Fruit fly (Drosophila melanogaster): ENCODE measurements around the gene eg.

Gene eg

dm6 chr3L:21832203-21833160 is 24.0 kb downstream of the eg start, which contains the start of the genes CG7148 and Nopp140 (continued):
- peak; percentile 62 for TF ChIP-seq D19A (tag; optimal IDR thresholded peaks at IDR 0.05)
- TF ChIP-seq CG17612 (GFP tag; IDR thresholded peaks at IDR 0.05): peak; percentile 65; the same call in 1 of the 2 replicates
- TF ChIP-seq Mrtf (GFP tag; IDR thresholded peaks at IDR 0.05): peak; percentile 40; the same call in 1 of the 3 replicates
- peak; percentile 47 for TF ChIP-seq CG1233 (GFP tag; optimal IDR thresholded peaks at IDR 0.05)
- TF ChIP-seq Hr3 (GFP tag; optimal IDR thresholded peaks at IDR 0.05): peak; percentile 59
- no peak for TF ChIP-seq Jarid2 (GFP tag; optimal IDR thresholded peaks at IDR 0.05)
- TF ChIP-seq CG32767 (GFP tag; IDR thresholded peaks at IDR 0.05): peak; percentile 41; the same call in 1 of the 2 replicates
- peak; percentile 71; the same call in 2 of the 3 replicates for TF ChIP-seq zfh1 (GFP tag; IDR thresholded peaks at IDR 0.05)
- TF ChIP-seq CG3847 (GFP tag; IDR thresholded peaks at IDR 0.05): peak; percentile 91
- TF ChIP-seq Elba2 (GFP tag; optimal IDR thresholded peaks at IDR 0.05): no peak
- TF ChIP-seq ERR (GFP tag; optimal IDR thresholded peaks at IDR 0.05): peak; percentile 34
- no peak for TF ChIP-seq CG15479 (GFP tag; optimal IDR thresholded peaks at IDR 0.05)
- TF ChIP-seq dm (GFP tag; optimal IDR thresholded peaks at IDR 0.05): peak; percentile 100
- peak; percentile 71 for TF ChIP-seq ind (GFP tag; optimal IDR thresholded peaks at IDR 0.05)
- peak; percentile 38 for TF ChIP-seq fd96Cb (tag; optimal IDR thresholded peaks at IDR 0.05)
- peak; percentile 82 for TF ChIP-seq ken (GFP tag; IDR thresholded peaks at IDR 0.05)
- TF ChIP-seq CG12769 (tag; optimal IDR thresholded peaks at IDR 0.05): peak; percentile 79
- TF ChIP-seq Dp (GFP tag; optimal IDR thresholded peaks at IDR 0.05): peak; percentile 34
- TF ChIP-seq CG14014 (GFP tag; IDR thresholded peaks at IDR 0.05): 0 out of 2 replicates have a peak, but pooled peaks have one; percentile 37
- TF ChIP-seq ara (GFP tag; IDR thresholded peaks at IDR 0.05): 0 out of 2 replicates have a peak, but pooled peaks have one; percentile 41
- TF ChIP-seq seq (GFP tag; IDR thresholded peaks at IDR 0.05): no peak
- peak; percentile 32 for TF ChIP-seq Oli (tag; optimal IDR thresholded peaks at IDR 0.05)
- no peak for TF ChIP-seq run (tag; optimal IDR thresholded peaks at IDR 0.05)
- TF ChIP-seq tin (GFP tag; optimal IDR thresholded peaks at IDR 0.05): peak; percentile 71
- peak; percentile 71 for TF ChIP-seq sd (tag; optimal IDR thresholded peaks at IDR 0.05)
- TF ChIP-seq CG9727 (GFP tag; optimal IDR thresholded peaks at IDR 0.05): peak; percentile 49
- 0 out of 3 replicates have a peak, but pooled peaks have one; percentile 24 for TF ChIP-seq CG11695 (GFP tag; IDR thresholded peaks at IDR 0.05)
- TF ChIP-seq Sox102F (GFP tag; optimal IDR thresholded peaks at IDR 0.05): peak; percentile 63
- no peak for TF ChIP-seq hth (optimal IDR thresholded peaks at IDR 0.05)
- 0 out of 3 replicates have a peak, but pooled peaks have one; percentile 48 for TF ChIP-seq gce (GFP tag; IDR thresholded peaks at IDR 0.05)
- no peak for TF ChIP-seq CG7745 (tag; optimal IDR thresholded peaks at IDR 0.05)
- no peak for TF ChIP-seq CG10431 (GFP tag; optimal IDR thresholded peaks at IDR 0.05)
- peak; percentile 44 for TF ChIP-seq esg (GFP tag; conservative IDR thresholded peaks at IDR 0.05)
- no peak for TF ChIP-seq CG16863 (GFP tag; optimal IDR thresholded peaks at IDR 0.05)
- peak; percentile 91 for TF ChIP-seq pzg (GFP tag; optimal IDR thresholded peaks at IDR 0.05)
- TF ChIP-seq fd102C (GFP tag; optimal IDR thresholded peaks at IDR 0.05): no peak
- no peak for TF ChIP-seq ham (GFP tag; IDR thresholded peaks at IDR 0.05)
- peak; percentile 49 for TF ChIP-seq CG18764 (GFP tag; optimal IDR thresholded peaks at IDR 0.05)
- TF ChIP-seq CG12391 (tag; optimal IDR thresholded peaks at IDR 0.05): peak; percentile 71
- TF ChIP-seq twi (tag; optimal IDR thresholded peaks at IDR 0.05): peak; percentile 64
- TF ChIP-seq D (optimal IDR thresholded peaks at IDR 0.05): no peak
- peak; percentile 25 for TF ChIP-seq D (GFP tag; optimal IDR thresholded peaks at IDR 0.05)
- TF ChIP-seq gro (GFP tag; optimal IDR thresholded peaks at IDR 0.05): peak; percentile 24
- TF ChIP-seq cas (GFP tag; IDR thresholded peaks at IDR 0.05): peak; percentile 75
- TF ChIP-seq zf30C (GFP tag; optimal IDR thresholded peaks at IDR 0.05): no peak
- peak; percentile 12 for TF ChIP-seq crc (GFP tag; optimal IDR thresholded peaks at IDR 0.05)
- peak; percentile 78; the same call in 1 of the 4 replicates for TF ChIP-seq chinmo (GFP tag; IDR thresholded peaks at IDR 0.05; ENCODE audit: partially characterized antibody)
- TF ChIP-seq fru (optimal IDR thresholded peaks at IDR 0.05): no peak
- peak; percentile 27 for TF ChIP-seq Dad (GFP tag; optimal IDR thresholded peaks at IDR 0.05)

All from whole organism, embryonic.